Worm (Caenorhabditis elegans): ENCODE data around the gene rfk-1.

Gene rfk-1

ce11 chrIV:10374601-10375000, 34.7 kb downstream of the rfk-1 start, which contains the start of gene mask-1:
TSS of gene mask-1 (plus strand) at chrIV:10374901.
- TF ChIP-seq nhr-237 (tag; optimal IDR thresholded peaks at IDR 0.05) (no peak), lsy-2 (tag; optimal IDR thresholded peaks at IDR 0.05) (no peak), hlh-1 (tag; optimal IDR thresholded peaks at IDR 0.05) (no peak), sem-2 (GFP tag; optimal IDR thresholded peaks at IDR 0.05) (no peak), drap-1 (GFP tag; optimal IDR thresholded peaks at IDR 0.05) (no peak), nhr-12 (tag; optimal IDR thresholded peaks at IDR 0.05) (no peak), sptf-1 (tag; optimal IDR thresholded peaks at IDR 0.05) (no peak)

ce11 chrIV:10373772-10374288, 35.4 kb downstream of the rfk-1 start, which contains the start of gene mpz-5:
TSS of gene mpz-5 (minus strand) at chrIV:10373822.
- TF ChIP-seq zip-8 (tag; optimal IDR thresholded peaks at IDR 0.05) (no peak), sptf-1 (tag; optimal IDR thresholded peaks at IDR 0.05) (peak; percentile 75), nhr-237 (tag; optimal IDR thresholded peaks at IDR 0.05) (peak; percentile 23), M03D4.4 (tag; optimal IDR thresholded peaks at IDR 0.05) (peak; percentile 39), pha-4 (tag; optimal IDR thresholded peaks at IDR 0.05) (peak; percentile 0), ceh-83 (GFP tag; optimal IDR thresholded peaks at IDR 0.05) (peak; percentile 51), cnd-1 (tag; optimal IDR thresholded peaks at IDR 0.05) (no peak), ceh-43 (GFP tag; optimal IDR thresholded peaks at IDR 0.05) (peak; percentile 11), nhr-28 (tag; optimal IDR thresholded peaks at IDR 0.05) (no peak), lin-13 (tag; optimal IDR thresholded peaks at IDR 0.05) (peak; percentile 60), mep-1 (tag; optimal IDR thresholded peaks at IDR 0.05) (peak; percentile 81), lsy-2 (tag; optimal IDR thresholded peaks at IDR 0.05) (peak; percentile 64), ceh-39 (tag; optimal IDR thresholded peaks at IDR 0.05) (no peak), hlh-1 (tag; optimal IDR thresholded peaks at IDR 0.05) (peak; percentile 24), lin-32 (GFP tag; optimal IDR thresholded peaks at IDR 0.05) (peak; percentile 32)

DNA sequence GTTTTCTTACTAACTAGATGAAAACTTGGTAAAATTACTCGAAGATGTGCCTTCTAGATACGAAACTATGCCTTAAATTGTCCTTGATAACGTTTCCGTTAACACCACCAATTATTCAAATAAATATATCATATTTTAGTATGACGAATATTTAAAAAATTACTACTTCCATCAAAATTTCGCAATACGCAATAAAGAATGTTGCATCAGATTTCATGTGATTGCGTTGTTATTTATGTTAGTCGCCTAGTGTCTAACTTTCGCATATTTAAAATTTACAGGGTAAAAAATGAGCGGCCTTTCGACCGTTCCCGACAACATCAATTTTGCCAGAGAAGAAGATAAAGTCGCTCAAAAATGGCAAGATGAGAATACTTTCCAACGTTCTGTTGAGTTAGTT, 41.0 kb downstream of the rfk-1 start, which contains the start of gene iars-1:
Gene iars-1 (plus strand): TSS at position 276 of the 400 bp plus-strand sequence.
- TF ChIP-seq ztf-11 (tag; optimal IDR thresholded peaks at IDR 0.05) (no peak), bed-3 (GFP tag; optimal IDR thresholded peaks at IDR 0.05) (no peak), zip-8 (tag; optimal IDR thresholded peaks at IDR 0.05) (peak; percentile 67), nhr-12 (tag; optimal IDR thresholded peaks at IDR 0.05) (no peak), ceh-39 (tag; optimal IDR thresholded peaks at IDR 0.05) (no peak), lin-13 (tag; optimal IDR thresholded peaks at IDR 0.05) (no peak)

DNA sequence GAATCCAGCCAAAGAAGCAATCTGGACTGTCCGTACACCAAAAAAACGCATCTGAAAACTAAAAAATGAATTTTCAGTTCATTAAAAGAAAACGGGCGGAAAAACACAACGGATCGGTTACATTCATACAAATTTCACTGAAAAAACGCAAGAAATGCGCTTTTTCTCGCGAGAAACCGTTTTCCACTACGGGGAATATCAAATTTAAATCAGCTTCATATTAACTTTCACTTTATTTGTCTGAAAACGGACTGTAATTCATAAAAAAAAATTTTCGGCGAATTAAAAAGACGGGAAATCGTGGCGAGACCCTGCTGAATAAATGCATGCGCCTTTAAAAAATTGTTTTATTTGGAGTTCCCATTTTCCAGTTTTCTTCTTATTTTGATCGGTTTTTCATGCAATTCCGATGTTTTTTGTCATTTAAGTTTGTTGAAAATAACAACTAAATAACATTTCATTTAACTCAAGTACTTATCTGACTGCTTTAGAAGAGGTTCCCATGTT, 41.5 kb downstream of the rfk-1 start, which contains the start of gene pges-2:
Gene pges-2 (minus strand): TSS at position 51 of the 507 bp plus-strand sequence.
- TF ChIP-seq unc-120 (tag; optimal IDR thresholded peaks at IDR 0.05; ENCODE audit: poor library complexity, severe bottlenecking): peak; percentile 0
- peak; percentile 52 for TF ChIP-seq ces-1 (GFP tag; optimal IDR thresholded peaks at IDR 0.05)
- TF ChIP-seq M03D4.4 (tag; optimal IDR thresholded peaks at IDR 0.05): no peak
- TF ChIP-seq lsy-2 (tag; optimal IDR thresholded peaks at IDR 0.05): peak; percentile 12

DNA sequence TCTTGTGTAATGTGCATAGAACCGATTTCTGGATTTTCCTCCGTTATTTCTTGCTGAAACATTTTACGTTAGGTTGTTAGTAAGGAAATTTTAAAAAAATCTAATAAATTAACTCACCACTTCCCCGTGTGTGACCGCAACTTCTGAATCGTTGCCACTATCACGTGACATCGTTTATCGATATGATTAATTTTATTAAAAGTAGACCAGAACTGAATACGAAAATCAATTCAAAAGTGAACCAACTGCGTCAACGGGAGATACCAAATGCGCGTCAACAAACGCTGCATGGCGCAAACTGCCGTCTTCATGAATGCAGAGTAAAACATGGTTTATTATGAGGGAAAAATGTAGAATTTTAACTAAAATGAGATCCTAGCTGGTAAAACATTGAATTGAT, 43.3 kb downstream of the rfk-1 start, which contains the start of gene sir-2.1:
Gene sir-2.1 (minus strand): TSS at position 212 of the 400 bp plus-strand sequence.
- no peak for TF ChIP-seq nhr-12 (tag; optimal IDR thresholded peaks at IDR 0.05)
- TF ChIP-seq ham-2 (GFP tag; optimal IDR thresholded peaks at IDR 0.05): no peak
- peak; percentile 8 for TF ChIP-seq lin-13 (tag; optimal IDR thresholded peaks at IDR 0.05)
- no peak for TF ChIP-seq sptf-1 (tag; optimal IDR thresholded peaks at IDR 0.05)
- no peak for TF ChIP-seq unc-62 (GFP tag; optimal IDR thresholded peaks at IDR 0.05)
- no peak for TF ChIP-seq snpc-4 (tag; optimal IDR thresholded peaks at IDR 0.05)
- peak; percentile 47 for TF ChIP-seq mep-1 (tag; optimal IDR thresholded peaks at IDR 0.05)
- no peak for TF ChIP-seq bed-3 (GFP tag; optimal IDR thresholded peaks at IDR 0.05)
- TF ChIP-seq hlh-1 (tag; optimal IDR thresholded peaks at IDR 0.05): no peak
- TF ChIP-seq pha-4 (tag; optimal IDR thresholded peaks at IDR 0.05): no peak
- TF ChIP-seq nhr-76 (tag; optimal IDR thresholded peaks at IDR 0.05): no peak
- no peak for TF ChIP-seq unc-39 (tag; optimal IDR thresholded peaks at IDR 0.05)
- TF ChIP-seq lsy-2 (tag; optimal IDR thresholded peaks at IDR 0.05): peak; percentile 14
- no peak for TF ChIP-seq ceh-83 (GFP tag; optimal IDR thresholded peaks at IDR 0.05)
- TF ChIP-seq nhr-2 (tag; optimal IDR thresholded peaks at IDR 0.05): no peak
- no peak for TF ChIP-seq mls-2 (tag; optimal IDR thresholded peaks at IDR 0.05)
- no peak for TF ChIP-seq sem-2 (GFP tag; optimal IDR thresholded peaks at IDR 0.05)
- no peak for TF ChIP-seq cnd-1 (tag; optimal IDR thresholded peaks at IDR 0.05)
- TF ChIP-seq nhr-28 (tag; optimal IDR thresholded peaks at IDR 0.05): no peak
- TF ChIP-seq elt-1 (tag; optimal IDR thresholded peaks at IDR 0.05; ENCODE audit: borderline replicate concordance, insufficient read depth): no peak
- no peak for TF ChIP-seq drap-1 (GFP tag; optimal IDR thresholded peaks at IDR 0.05)
- no peak for TF ChIP-seq flh-1 (GFP tag; optimal IDR thresholded peaks at IDR 0.05)
- TF ChIP-seq lin-32 (GFP tag; optimal IDR thresholded peaks at IDR 0.05): no peak
- TF ChIP-seq ceh-43 (GFP tag; optimal IDR thresholded peaks at IDR 0.05): no peak
- no peak for TF ChIP-seq M03D4.4 (tag; optimal IDR thresholded peaks at IDR 0.05)
- TF ChIP-seq nhr-237 (tag; optimal IDR thresholded peaks at IDR 0.05): no peak
- TF ChIP-seq ces-1 (GFP tag; optimal IDR thresholded peaks at IDR 0.05): peak; percentile 46

Data from whole organism, mixed stage, embryonic.